Fruit fly (Drosophila melanogaster): ENCODE data around the gene Glyp.

The Glyp gene

DNA sequence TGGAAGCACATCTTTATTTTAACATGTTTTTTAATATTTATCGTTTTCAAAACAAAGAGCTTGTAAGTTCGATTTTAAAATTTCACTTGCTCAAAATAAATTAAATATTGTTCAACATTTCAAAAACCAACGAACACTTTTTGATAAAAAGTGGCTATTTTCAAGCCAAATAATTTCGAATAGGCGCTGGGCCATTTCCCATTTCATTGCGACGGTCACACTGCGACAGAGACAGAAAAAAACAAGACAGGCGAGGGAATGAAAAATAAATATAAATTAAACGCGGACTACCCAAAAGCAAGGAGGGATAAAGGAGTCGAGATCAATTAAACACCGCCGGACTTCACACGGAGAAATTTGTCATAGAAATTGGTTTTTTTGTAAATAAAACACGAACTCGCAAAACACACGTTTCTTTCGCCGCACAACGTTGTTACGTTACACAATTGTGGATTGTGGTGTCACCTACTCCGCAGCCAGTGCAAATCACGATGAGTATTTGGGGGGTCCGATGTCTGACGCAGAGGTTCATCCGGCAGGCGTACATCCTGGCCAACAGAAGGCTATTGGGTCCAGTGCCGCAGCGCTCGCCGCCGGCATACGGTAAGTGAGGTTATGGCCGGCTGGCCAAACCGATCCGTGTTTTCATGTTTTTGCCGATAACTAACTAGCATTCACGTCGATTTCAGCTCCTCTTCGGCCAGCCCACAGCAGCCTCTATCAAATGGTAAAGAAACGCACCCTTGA, 21.1 kb downstream of the Glyp start, which contains the start of gene AIF:
TSS of gene AIF (plus strand) at position 211 of the 747 bp plus-strand sequence.
- TF ChIP-seq CG8301 (tag; optimal IDR thresholded peaks at IDR 0.05) (no peak), CG13204 (GFP tag; optimal IDR thresholded peaks at IDR 0.05) (no peak), EcR (GFP tag; optimal IDR thresholded peaks at IDR 0.05) (no peak), gl (tag; optimal IDR thresholded peaks at IDR 0.05) (no peak), CG14655 (GFP tag; optimal IDR thresholded peaks at IDR 0.05) (no peak), CG4496 (GFP tag; IDR thresholded peaks at IDR 0.05) (no peak), CG15710 (tag; optimal IDR thresholded peaks at IDR 0.05) (no peak), Pif1A (GFP tag; optimal IDR thresholded peaks at IDR 0.05) (no peak), Ets98B (GFP tag; IDR thresholded peaks at IDR 0.05) (no peak), CG17806 (tag; optimal IDR thresholded peaks at IDR 0.05) (no peak), Pif1B (GFP tag; optimal IDR thresholded peaks at IDR 0.05) (no peak), CG34367 (tag; optimal IDR thresholded peaks at IDR 0.05) (no peak), CG8159 (tag; optimal IDR thresholded peaks at IDR 0.05) (no peak), CG12605 (GFP tag; IDR thresholded peaks at IDR 0.05) (no peak), CG10348 (GFP tag; IDR thresholded peaks at IDR 0.05) (no peak), D1 (tag; optimal IDR thresholded peaks at IDR 0.05) (no peak), Snoo (tag; optimal IDR thresholded peaks at IDR 0.05) (no peak), CG32121 (GFP tag; IDR thresholded peaks at IDR 0.05) (no peak), rn (GFP tag; IDR thresholded peaks at IDR 0.05) (no peak), CG9948 (tag; optimal IDR thresholded peaks at IDR 0.05) (no peak)

DNA sequence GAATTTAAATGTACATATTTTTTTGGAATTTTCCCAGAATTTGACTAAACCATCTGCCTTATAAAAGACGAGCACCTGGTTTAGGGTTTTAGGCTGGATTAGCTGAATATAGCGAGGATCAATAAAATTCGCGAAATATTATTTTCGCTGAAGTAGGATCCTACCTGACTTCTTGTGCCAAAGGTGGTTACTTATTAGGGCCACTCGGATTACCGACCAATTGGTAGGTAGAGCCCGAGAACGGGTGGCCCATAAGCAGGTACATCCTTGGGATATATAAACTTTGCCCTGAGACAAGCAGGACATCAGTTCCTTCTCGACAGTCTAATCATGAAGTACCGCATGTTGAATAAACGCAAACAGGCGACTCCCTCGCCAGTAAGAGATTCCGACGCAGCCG, 24.8 kb downstream of the Glyp start, which contains the start of gene CG15382:
TSS of gene CG15382 (plus strand) at position 301 of the 400 bp plus-strand sequence.
- TF ChIP-seq CG17806 (tag; optimal IDR thresholded peaks at IDR 0.05) (no peak), CG14655 (GFP tag; optimal IDR thresholded peaks at IDR 0.05) (no peak), Ets98B (GFP tag; IDR thresholded peaks at IDR 0.05) (no peak), gl (tag; optimal IDR thresholded peaks at IDR 0.05) (no peak), CG4496 (GFP tag; IDR thresholded peaks at IDR 0.05) (no peak), CG9948 (tag; optimal IDR thresholded peaks at IDR 0.05) (no peak), EcR (GFP tag; optimal IDR thresholded peaks at IDR 0.05) (no peak), CG34367 (tag; optimal IDR thresholded peaks at IDR 0.05) (no peak)

DNA sequence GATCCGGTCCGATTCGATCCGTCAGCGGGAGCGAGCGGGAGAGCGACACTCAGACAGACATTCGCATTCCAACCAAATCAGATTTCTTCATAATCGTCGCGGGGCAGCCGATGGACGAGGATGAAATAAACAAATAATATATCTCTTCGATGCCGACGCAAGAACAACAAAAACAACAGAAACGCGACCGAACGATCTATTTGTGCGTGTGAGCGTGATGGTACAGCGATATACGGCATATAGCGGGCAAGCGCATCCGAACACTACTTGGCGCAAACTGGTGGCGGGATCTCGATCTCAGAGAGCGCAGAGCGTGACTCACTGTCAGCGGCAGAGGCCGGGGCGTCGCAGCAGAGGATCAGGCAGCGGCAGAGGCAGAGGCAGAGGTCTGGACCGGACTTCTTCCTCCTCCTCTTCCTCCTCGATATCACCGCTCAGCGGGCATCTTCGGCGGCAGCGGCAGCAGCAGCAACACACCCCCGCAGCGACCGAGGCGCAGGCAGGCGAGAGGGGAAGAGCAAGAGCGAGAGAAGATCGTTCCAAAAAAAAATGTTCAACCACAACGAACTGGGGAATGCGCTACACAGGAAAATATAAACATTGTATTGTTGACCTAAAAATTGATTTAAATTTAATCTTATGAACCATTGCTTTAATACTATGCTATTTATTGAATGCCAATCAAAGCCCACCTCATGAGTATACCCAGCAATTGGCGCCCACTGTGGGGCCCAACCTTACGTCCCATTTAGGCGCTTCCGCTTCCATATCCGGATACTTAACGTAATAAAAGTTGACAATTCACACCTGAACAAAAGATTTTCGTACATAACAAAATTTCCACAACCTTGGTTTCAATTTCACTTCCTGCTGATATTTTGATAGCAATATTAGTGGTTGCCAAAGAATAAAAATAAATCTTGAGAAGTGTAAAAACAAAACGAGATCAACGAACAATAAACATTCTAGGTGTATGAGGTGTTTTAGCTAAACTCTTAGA, 30.9 kb downstream of the Glyp start:
- TF ChIP-seq D1 (tag; optimal IDR thresholded peaks at IDR 0.05): no peak
- TF ChIP-seq CG12605 (GFP tag; IDR thresholded peaks at IDR 0.05): peak; percentile 28; the same call in 1 of the 2 replicates
- TF ChIP-seq Pif1A (GFP tag; optimal IDR thresholded peaks at IDR 0.05): peak; percentile 14
- peak; percentile 39; the same call in 1 of the 3 replicates for TF ChIP-seq fd96Ca (GFP tag; IDR thresholded peaks at IDR 0.05)
- peak; percentile 20 for TF ChIP-seq CG34367 (tag; optimal IDR thresholded peaks at IDR 0.05)
- TF ChIP-seq CG8159 (tag; optimal IDR thresholded peaks at IDR 0.05): peak; percentile 63
- no peak for TF ChIP-seq CG10348 (GFP tag; IDR thresholded peaks at IDR 0.05)
- no peak; the same call in none of the 3 replicates for TF ChIP-seq CG4496 (GFP tag; IDR thresholded peaks at IDR 0.05)
- peak; percentile 86 for TF ChIP-seq EcR (GFP tag; optimal IDR thresholded peaks at IDR 0.05)
- TF ChIP-seq gl (tag; optimal IDR thresholded peaks at IDR 0.05): no peak
- TF ChIP-seq CG14655 (GFP tag; optimal IDR thresholded peaks at IDR 0.05): no peak
- peak; percentile 44 for TF ChIP-seq CG8301 (tag; optimal IDR thresholded peaks at IDR 0.05)
- peak; percentile 37; the same call in 1 of the 2 replicates for TF ChIP-seq rn (GFP tag; IDR thresholded peaks at IDR 0.05)
- no peak for TF ChIP-seq Pif1B (GFP tag; optimal IDR thresholded peaks at IDR 0.05)
- peak; percentile 53 for TF ChIP-seq CG17806 (tag; optimal IDR thresholded peaks at IDR 0.05)
- TF ChIP-seq Ets98B (GFP tag; IDR thresholded peaks at IDR 0.05): no peak; the same call in 1 of the 2 replicates
- peak; percentile 68 for TF ChIP-seq CG9948 (tag; optimal IDR thresholded peaks at IDR 0.05)
- peak; percentile 100 for TF ChIP-seq CG13204 (GFP tag; optimal IDR thresholded peaks at IDR 0.05)
- TF ChIP-seq Snoo (tag; optimal IDR thresholded peaks at IDR 0.05): peak; percentile 35
- peak; percentile 39; the same call in 1 of the 2 replicates for TF ChIP-seq CG32121 (GFP tag; IDR thresholded peaks at IDR 0.05)
- TF ChIP-seq CG15710 (tag; optimal IDR thresholded peaks at IDR 0.05): peak; percentile 50

DNA sequence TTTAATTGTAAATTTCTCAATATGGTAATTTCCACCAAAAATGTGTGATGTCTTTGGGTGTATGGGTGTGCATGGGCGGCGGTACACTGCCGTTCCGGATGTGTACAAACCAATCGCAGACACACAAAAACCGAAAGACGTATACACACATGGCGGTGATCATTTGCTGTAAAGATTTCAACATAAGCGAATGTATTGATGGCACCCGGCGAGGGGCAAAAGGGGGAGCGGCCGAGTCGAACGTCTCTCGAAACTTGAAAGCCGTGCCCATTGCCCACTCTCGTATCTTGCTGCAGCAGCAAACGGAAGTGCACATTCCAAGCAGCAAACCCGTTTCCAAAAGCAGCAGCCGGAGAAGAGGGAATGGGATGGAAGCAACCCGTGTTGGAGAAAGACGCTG, 31.7 kb downstream of the Glyp start:
- TF ChIP-seq CG8301 (tag; optimal IDR thresholded peaks at IDR 0.05): no peak
- TF ChIP-seq CG9948 (tag; optimal IDR thresholded peaks at IDR 0.05): no peak
- no peak for TF ChIP-seq CG17806 (tag; optimal IDR thresholded peaks at IDR 0.05)
- no peak for TF ChIP-seq CG32121 (GFP tag; IDR thresholded peaks at IDR 0.05)
- TF ChIP-seq CG12605 (GFP tag; IDR thresholded peaks at IDR 0.05): no peak
- TF ChIP-seq CG8159 (tag; optimal IDR thresholded peaks at IDR 0.05): no peak
- TF ChIP-seq CG14655 (GFP tag; optimal IDR thresholded peaks at IDR 0.05): no peak
- TF ChIP-seq CG34367 (tag; optimal IDR thresholded peaks at IDR 0.05): no peak
- TF ChIP-seq EcR (GFP tag; optimal IDR thresholded peaks at IDR 0.05): peak; percentile 20
- TF ChIP-seq CG13204 (GFP tag; optimal IDR thresholded peaks at IDR 0.05): peak; percentile 85
- TF ChIP-seq D1 (tag; optimal IDR thresholded peaks at IDR 0.05): no peak
- no peak for TF ChIP-seq Ets98B (GFP tag; IDR thresholded peaks at IDR 0.05)
- TF ChIP-seq rn (GFP tag; IDR thresholded peaks at IDR 0.05): 0 out of 2 replicates have a peak, but pooled peaks have one; percentile 3
- peak; percentile 33; the same call in 1 of the 3 replicates for TF ChIP-seq fd96Ca (GFP tag; IDR thresholded peaks at IDR 0.05)
- TF ChIP-seq CG4496 (GFP tag; IDR thresholded peaks at IDR 0.05): peak; percentile 62; the same call in 2 of the 3 replicates
- TF ChIP-seq gl (tag; optimal IDR thresholded peaks at IDR 0.05): no peak
- no peak for TF ChIP-seq Pif1A (GFP tag; optimal IDR thresholded peaks at IDR 0.05)
- no peak for TF ChIP-seq CG15710 (tag; optimal IDR thresholded peaks at IDR 0.05)
- no peak for TF ChIP-seq Snoo (tag; optimal IDR thresholded peaks at IDR 0.05)
- TF ChIP-seq Pif1B (GFP tag; optimal IDR thresholded peaks at IDR 0.05): no peak
- TF ChIP-seq CG10348 (GFP tag; IDR thresholded peaks at IDR 0.05): 0 out of 2 replicates have a peak, but pooled peaks have one; percentile 33

All from whole organism, pupa.